Worm (Caenorhabditis elegans) whole organism, mixed stage, embryonic: ENCODE measurements around the gene B0496.11.

Source experiments
- ces-1 ChIP-seq: fragments of 150-350 bp; optimal IDR thresholded peaks from 2 replicates; lab custom pipeline; 2014; ENCODE audit warnings: missing biosample characterization, missing genetic modification reagents, missing genetic modification characterization
- elt-1 ChIP-seq: sonication (generic microtip); optimal IDR thresholded peaks from 2 replicates; lab custom pipeline; 2017; ENCODE audit warnings: missing genetic modification characterization, mild to moderate bottlenecking, missing compliant biosample characterization, antibody characterized with exemption, moderate library complexity, borderline replicate concordance; ENCODE audit not compliant: insufficient read depth
- hlh-1 ChIP-seq: fragments of 150-350 bp; optimal IDR thresholded peaks from 2 replicates; lab custom pipeline; 2014; ENCODE audit warnings: missing biosample characterization, missing genetic modification reagents, missing genetic modification characterization
- lin-13 ChIP-seq: fragments of 150-350 bp; optimal IDR thresholded peaks from 2 replicates; lab custom pipeline; 2014; ENCODE audit warnings: missing biosample characterization, missing genetic modification characterization
- lsy-2 ChIP-seq: fragments of 150-350 bp; optimal IDR thresholded peaks from 2 replicates; lab custom pipeline; 2014; ENCODE audit warnings: missing biosample characterization, missing genetic modification characterization
- mep-1 ChIP-seq: fragments of 150-350 bp; optimal IDR thresholded peaks from 2 replicates; lab custom pipeline; 2017; ENCODE audit warnings: missing biosample characterization, missing genetic modification reagents, missing genetic modification characterization, inconsistent platforms
- mls-2 ChIP-seq: sonication (generic microtip); optimal IDR thresholded peaks from 2 replicates; lab custom pipeline; 2016; ENCODE audit warnings: mild to moderate bottlenecking, missing genetic modification characterization, moderate library complexity, missing compliant biosample characterization
- nhr-237 ChIP-seq: fragments of 150-350 bp; optimal IDR thresholded peaks from 2 replicates; lab custom pipeline; 2014; ENCODE audit warnings: missing biosample characterization, missing genetic modification characterization
- pha-4 ChIP-seq: fragments of 150-350 bp; optimal IDR thresholded peaks from 2 replicates; lab custom pipeline; 2018; ENCODE audit warnings: missing biosample characterization, missing genetic modification reagents, missing genetic modification characterization
- snpc-4 ChIP-seq: fragments of 150-350 bp; optimal IDR thresholded peaks from 2 replicates; lab custom pipeline; 2014; ENCODE audit warnings: missing biosample characterization, missing genetic modification characterization
- sptf-1 ChIP-seq: sonication (generic microtip); optimal IDR thresholded peaks from 2 replicates; lab custom pipeline; 2017; ENCODE audit warnings: mild to moderate bottlenecking, missing genetic modification characterization, moderate library complexity, missing compliant biosample characterization
- unc-62 ChIP-seq: fragments of 150-350 bp; optimal IDR thresholded peaks from 2 replicates; lab custom pipeline; 2014; ENCODE audit warnings: missing biosample characterization, missing genetic modification reagents, missing genetic modification characterization
- zip-8 ChIP-seq: fragments of 150-350 bp; optimal IDR thresholded peaks from 2 replicates; lab custom pipeline; 2014; ENCODE audit warnings: missing biosample characterization, missing genetic modification characterization
- ztf-11 ChIP-seq: fragments of 150-350 bp; optimal IDR thresholded peaks from 2 replicates; lab custom pipeline; 2014; ENCODE audit warnings: missing biosample characterization, missing genetic modification characterization

DNA sequence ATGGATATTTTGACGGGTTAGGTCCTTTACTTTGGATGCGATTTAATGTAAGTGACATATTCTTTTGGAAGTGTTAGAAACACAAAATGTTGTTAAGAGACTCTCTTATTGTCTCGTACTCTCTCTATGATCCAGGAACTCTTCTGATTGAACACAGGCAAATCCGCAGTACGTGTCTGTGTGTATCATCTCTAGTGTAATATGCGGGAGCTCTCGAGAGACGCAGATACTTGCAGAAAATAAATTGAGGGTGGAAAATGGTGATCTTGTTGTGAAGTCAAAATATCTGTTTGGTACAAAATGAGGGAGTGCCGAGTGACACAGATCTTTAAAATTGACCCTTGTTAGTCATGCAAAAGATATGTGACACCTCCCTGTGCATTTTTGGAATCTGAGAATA is 27.1 kb downstream of the B0496.11 start:
- TF ChIP-seq elt-1 (tag; lab: Kevin White, UChicago) (no peak), nhr-237 (tag; lab: Kevin White, UChicago) (no peak), mls-2 (no peak), zip-8 (tag; lab: Kevin White, UChicago) (no peak), lin-13 (tag; lab: Kevin White, UChicago) (no peak), hlh-1 (peak; percentile 62), pha-4 (no peak), sptf-1 (tag; lab: Kevin White, UChicago) (no peak), mep-1 (tag; lab: Kevin White, UChicago) (no peak), ces-1 (no peak), lsy-2 (tag; lab: Kevin White, UChicago) (no peak), ztf-11 (tag; lab: Kevin White, UChicago) (no peak), snpc-4 (tag; lab: Kevin White, UChicago) (no peak), unc-62 (GFP tag; lab: Kevin White, UChicago) (peak; percentile 6)
